Fruit fly (Drosophila melanogaster) whole organism, embryonic: ENCODE data around the gene CG3529.

ENCODE experiments used
- Bdp1 ChIP-seq: fragments of 200-800 bp; sonication (Bioruptor generic); optimal IDR thresholded peaks from 3 replicates; lab custom pipeline; 2016; ENCODE audit warnings: missing biosample characterization, missing genetic modification characterization
- CG10959 ChIP-seq: fragments of 200-800 bp; sonication (Bioruptor generic); IDR thresholded peaks from 2 replicates; pipeline ENCODE4 v1.3.6; 2022; ENCODE audit warnings: missing biosample characterization, missing genetic modification characterization
- CG12155 ChIP-seq: fragments of 200-800 bp; sonication (Bioruptor generic); optimal IDR thresholded peaks from 3 replicates; lab custom pipeline; 2016; ENCODE audit warnings: missing biosample characterization, missing genetic modification characterization
- CG13424 ChIP-seq: fragments of 200-800 bp; sonication (Bioruptor generic); optimal IDR thresholded peaks from 2 replicates; lab custom pipeline; 2019; ENCODE audit warnings: missing biosample characterization, mild to moderate bottlenecking, missing genetic modification characterization, moderate library complexity
- CG15073 ChIP-seq: fragments of 200-800 bp; sonication (Bioruptor generic); optimal IDR thresholded peaks from 2 replicates; lab custom pipeline; 2016; ENCODE audit warnings: missing biosample characterization, missing genetic modification characterization
- CG17568 ChIP-seq: fragments of 200-800 bp; sonication (Bioruptor generic); optimal IDR thresholded peaks from 2 replicates; lab custom pipeline; 2018; ENCODE audit warnings: missing biosample characterization, mild to moderate bottlenecking, missing genetic modification characterization, moderate library complexity
- CG1832 ChIP-seq: fragments of 200-800 bp; sonication (Bioruptor generic); optimal IDR thresholded peaks from 2 replicates; lab custom pipeline; 2017; ENCODE audit warnings: missing biosample characterization, mild to moderate bottlenecking, missing genetic modification characterization, inconsistent platforms
- CG4617 ChIP-seq: fragments of 200-800 bp; sonication (Bioruptor generic); optimal IDR thresholded peaks from 3 replicates; lab custom pipeline; 2016; ENCODE audit warnings: missing biosample characterization, missing genetic modification characterization, borderline replicate concordance
- CG5245 ChIP-seq: fragments of 200-800 bp; sonication (Bioruptor generic); optimal IDR thresholded peaks from 3 replicates; lab custom pipeline; 2016; ENCODE audit warnings: missing biosample characterization, missing genetic modification characterization
- CG6689 ChIP-seq: fragments of 200-800 bp; sonication (Bioruptor generic); IDR thresholded peaks from 2 replicates; pipeline ENCODE4 v1.3.6; 2022; ENCODE audit warnings: missing biosample characterization, missing genetic modification characterization
- CG6854 ChIP-seq: fragments of 200-800 bp; sonication (Bioruptor generic); optimal IDR thresholded peaks from 3 replicates; lab custom pipeline; 2017; ENCODE audit warnings: missing biosample characterization, mild to moderate bottlenecking, missing genetic modification characterization
- CG7987 ChIP-seq: fragments of 200-800 bp; sonication (Bioruptor generic); optimal IDR thresholded peaks from 2 replicates; lab custom pipeline; 2018; ENCODE audit warnings: missing biosample characterization, mild to moderate bottlenecking, missing genetic modification characterization, moderate library complexity
- CG8359 ChIP-seq: fragments of 200-800 bp; sonication (Bioruptor generic); optimal IDR thresholded peaks from 2 replicates; lab custom pipeline; 2017; ENCODE audit warnings: missing biosample characterization, mild to moderate bottlenecking, missing genetic modification characterization, borderline replicate concordance
- CG8388 ChIP-seq: fragments of 200-800 bp; sonication (Bioruptor generic); optimal IDR thresholded peaks from 2 replicates; lab custom pipeline; 2019; ENCODE audit warnings: missing biosample characterization, mild to moderate bottlenecking, missing genetic modification characterization, moderate library complexity
- CG9609 ChIP-seq: fragments of 200-800 bp; sonication (Bioruptor generic); optimal IDR thresholded peaks from 3 replicates; lab custom pipeline; 2016; ENCODE audit warnings: missing biosample characterization, missing genetic modification characterization
- CG9876 ChIP-seq: fragments of 200-800 bp; sonication (Bioruptor generic); optimal IDR thresholded peaks from 2 replicates; lab custom pipeline; 2016; ENCODE audit warnings: missing biosample characterization, missing genetic modification characterization
- D ChIP-seq, 2 experiments: fragments of 200-800 bp in 1 of 2; fragments of >200 bp in 1 of 2; sonication (Bioruptor generic) in 1 of 2; optimal IDR thresholded peaks; 2 replicates in 1 of 2; 3 replicates in 1 of 2; lab custom pipeline; 2017; ENCODE audit warnings: mild to moderate bottlenecking in 1 of 2, missing biosample characterization in 1 of 2, missing genetic modification characterization in 1 of 2, missing genetic modification reagents in 1 of 2
- D19B ChIP-seq: fragments of 200-800 bp; sonication (Bioruptor generic); optimal IDR thresholded peaks from 2 replicates; lab custom pipeline; 2017; ENCODE audit warnings: missing biosample characterization, mild to moderate bottlenecking, missing genetic modification characterization
- Deaf1 ChIP-seq: fragments of 200-800 bp; optimal IDR thresholded peaks from 3 replicates; lab custom pipeline; 2019; ENCODE audit warnings: missing biosample characterization, mild to moderate bottlenecking, missing genetic modification characterization, moderate library complexity
- Dref ChIP-seq: fragments of 200-800 bp; sonication (Bioruptor generic); IDR thresholded peaks from 2 replicates; pipeline ENCODE4 v1.3.6; 2022; ENCODE audit warnings: missing biosample characterization, missing genetic modification characterization
- ERR ChIP-seq: fragments of 200-800 bp; sonication (Bioruptor generic); optimal IDR thresholded peaks from 2 replicates; lab custom pipeline; 2016; ENCODE audit warnings: missing biosample characterization, missing genetic modification characterization
- Ets97D ChIP-seq: fragments of 200-800 bp; sonication (Bioruptor generic); optimal IDR thresholded peaks from 3 replicates; lab custom pipeline; 2016; ENCODE audit warnings: missing biosample characterization, missing genetic modification characterization
- HLH54F ChIP-seq: fragments of 200-800 bp; sonication (Bioruptor generic); optimal IDR thresholded peaks from 3 replicates; lab custom pipeline; 2016; ENCODE audit warnings: missing biosample characterization, missing genetic modification characterization
- HmgD ChIP-seq: fragments of 200-800 bp; sonication (Bioruptor generic); optimal IDR thresholded peaks from 3 replicates; lab custom pipeline; 2016; ENCODE audit warnings: missing biosample characterization, missing genetic modification characterization
- Meics ChIP-seq: fragments of 200-800 bp; sonication (Bioruptor generic); optimal IDR thresholded peaks from 2 replicates; lab custom pipeline; 2017; ENCODE audit warnings: missing biosample characterization, mild to moderate bottlenecking, missing genetic modification characterization
- NC2β ChIP-seq: fragments of 200-800 bp; sonication (Bioruptor generic); optimal IDR thresholded peaks from 2 replicates; lab custom pipeline; 2016; ENCODE audit warnings: missing biosample characterization, missing genetic modification characterization
- NFAT ChIP-seq: fragments of 200-800 bp; sonication (Bioruptor generic); IDR thresholded peaks from 2 replicates; pipeline ENCODE4 v1.3.6; 2022; ENCODE audit warnings: missing biosample characterization, missing genetic modification characterization
- Poxn ChIP-seq: fragments of 200-800 bp; sonication (Bioruptor generic); IDR thresholded peaks from 2 replicates; pipeline ENCODE4 v1.3.6; 2022; ENCODE audit warnings: missing biosample characterization, missing genetic modification characterization
- ara ChIP-seq: fragments of 200-800 bp; sonication (Bioruptor generic); IDR thresholded peaks from 2 replicates; pipeline ENCODE4 v1.3.6; 2022; ENCODE audit warnings: missing biosample characterization, missing genetic modification characterization
- ase ChIP-seq: fragments of 200-800 bp; sonication (Bioruptor generic); IDR thresholded peaks from 3 replicates; pipeline ENCODE4 v1.3.6; 2022; ENCODE audit warnings: missing biosample characterization, missing genetic modification characterization
- cad ChIP-seq: fragments of >200 bp; optimal IDR thresholded peaks from 2 replicates; lab custom pipeline; 2017; ENCODE audit warnings: missing biosample characterization, missing genetic modification characterization
- cato ChIP-seq: fragments of 200-800 bp; sonication (Bioruptor generic); optimal IDR thresholded peaks from 2 replicates; lab custom pipeline; 2016; ENCODE audit warnings: missing biosample characterization, missing genetic modification characterization, borderline replicate concordance
- chif ChIP-seq, 2 experiments: fragments of 200-800 bp; sonication (Bioruptor generic); optimal IDR thresholded peaks; 3 replicates each; lab custom pipeline; 2016; ENCODE audit warnings: missing biosample characterization in 2 of 2, missing genetic modification characterization in 2 of 2
- chn ChIP-seq: fragments of 200-800 bp; sonication (Bioruptor generic); optimal IDR thresholded peaks from 2 replicates; lab custom pipeline; 2016; ENCODE audit warnings: missing biosample characterization, missing genetic modification characterization
- crp ChIP-seq, 2 experiments: fragments of 200-800 bp; sonication (Bioruptor generic); optimal IDR thresholded peaks; 2 replicates in 1 of 2; 3 replicates in 1 of 2; lab custom pipeline; 2017; ENCODE audit warnings: missing biosample characterization in 2 of 2, missing genetic modification characterization in 2 of 2, mild to moderate bottlenecking in 1 of 2, moderate library complexity in 1 of 2
- fd96Cb ChIP-seq: fragments of 200-800 bp; sonication (Bioruptor generic); optimal IDR thresholded peaks from 2 replicates; lab custom pipeline; 2018; ENCODE audit warnings: missing biosample characterization, mild to moderate bottlenecking, missing genetic modification characterization, moderate library complexity
- insv ChIP-seq, 2 experiments: fragments of 200-800 bp; sonication (Bioruptor generic); optimal IDR thresholded peaks; 3 replicates each; lab custom pipeline; 2016 to 2018; ENCODE audit warnings: missing biosample characterization in 2 of 2, missing genetic modification characterization in 2 of 2
- jing ChIP-seq: fragments of 200-800 bp; sonication (Bioruptor generic); optimal IDR thresholded peaks from 2 replicates; lab custom pipeline; 2018; ENCODE audit warnings: missing biosample characterization, mild to moderate bottlenecking, missing genetic modification characterization
- knrl ChIP-seq: fragments of 200-800 bp; sonication (Bioruptor generic); IDR thresholded peaks from 3 replicates; pipeline ENCODE4 v1.3.6; 2022; ENCODE audit warnings: missing biosample characterization, missing genetic modification characterization; ENCODE audit not compliant: partially characterized antibody
- maf-S ChIP-seq: fragments of 200-800 bp; sonication (Bioruptor generic); optimal IDR thresholded peaks from 2 replicates; lab custom pipeline; 2016; ENCODE audit warnings: missing biosample characterization, missing genetic modification characterization
- nom ChIP-seq: fragments of 200-800 bp; sonication (Bioruptor generic); optimal IDR thresholded peaks from 2 replicates; lab custom pipeline; 2017; ENCODE audit warnings: missing biosample characterization, missing genetic modification characterization, mild to moderate bottlenecking, moderate library complexity, missing genetic modification reagents
- org-1 ChIP-seq: fragments of 200-800 bp; sonication (Bioruptor generic); optimal IDR thresholded peaks from 2 replicates; lab custom pipeline; 2017; ENCODE audit warnings: missing biosample characterization, missing genetic modification characterization
- p53 ChIP-seq: fragments of 200-800 bp; sonication (Bioruptor generic); optimal IDR thresholded peaks from 2 replicates; lab custom pipeline; 2016; ENCODE audit warnings: missing biosample characterization, missing genetic modification characterization
- ranshi ChIP-seq: fragments of 200-800 bp; sonication (Bioruptor generic); IDR thresholded peaks from 2 replicates; pipeline ENCODE4 v1.3.6; 2022; ENCODE audit warnings: missing biosample characterization, missing genetic modification characterization
- schlank ChIP-seq: fragments of 200-800 bp; sonication (Bioruptor generic); optimal IDR thresholded peaks from 2 replicates; lab custom pipeline; 2018; ENCODE audit warnings: missing biosample characterization, mild to moderate bottlenecking, missing genetic modification characterization
- sens-2 ChIP-seq: fragments of 200-800 bp; sonication (Bioruptor generic); IDR thresholded peaks from 2 replicates; pipeline ENCODE4 v1.3.6; 2022; ENCODE audit warnings: missing biosample characterization, missing genetic modification characterization
- twi ChIP-seq: fragments of 200-800 bp; optimal IDR thresholded peaks from 2 replicates; lab custom pipeline; 2019; ENCODE audit warnings: missing biosample characterization, mild to moderate bottlenecking, missing genetic modification characterization, moderate library complexity
- vnd ChIP-seq: fragments of 200-800 bp; sonication (Bioruptor generic); IDR thresholded peaks from 3 replicates; pipeline ENCODE4 v1.3.6; 2022; ENCODE audit warnings: missing biosample characterization, missing genetic modification characterization; ENCODE audit not compliant: partially characterized antibody
- wdn ChIP-seq: fragments of 200-800 bp; sonication (Bioruptor generic); IDR thresholded peaks from 2 replicates; pipeline ENCODE4 v1.3.6; 2022; ENCODE audit warnings: missing biosample characterization, missing genetic modification characterization

The CG3529 gene

DNA sequence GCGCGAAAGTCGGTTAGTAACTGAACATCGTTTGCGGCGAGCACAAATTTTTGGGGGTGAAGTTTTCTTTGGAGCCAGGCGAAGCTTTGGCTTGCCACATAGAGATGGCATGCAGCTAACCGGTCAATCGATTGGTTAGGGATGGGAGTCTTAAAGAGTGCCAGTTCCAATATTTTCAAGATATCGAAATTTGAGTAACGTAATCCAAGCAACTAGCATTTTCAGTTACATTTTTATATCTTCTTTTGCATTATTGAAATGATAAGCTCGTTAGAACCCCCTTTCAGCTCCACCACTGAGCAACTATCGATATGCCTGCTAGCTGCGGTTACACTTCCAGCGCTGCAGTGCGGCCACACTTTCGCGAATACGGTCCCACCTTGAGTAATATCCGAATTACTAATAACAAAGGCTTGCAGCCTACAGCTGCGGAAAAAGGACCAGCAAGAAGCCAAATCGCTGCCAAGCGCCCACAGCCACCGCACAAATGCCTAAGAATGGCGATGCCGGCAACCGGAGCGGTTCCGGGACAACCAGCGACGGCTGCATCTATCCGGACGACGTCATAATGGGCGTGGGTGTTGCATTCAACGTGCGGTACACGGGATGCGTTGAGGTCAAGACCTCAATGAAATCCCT, 19.9 kb upstream of the CG3529 start, which contains the start of the genes Atat and Shc (continued):
- TF ChIP-seq CG15073 (GFP tag; lab: Kevin White, UChicago) (peak; percentile 92), CG8388 (GFP tag; lab: Kevin White, UChicago) (peak; percentile 94), Meics (peak; percentile 99), knrl (GFP tag; lab: Robert Waterston, UW) (peak; percentile 96), CG9876 (GFP tag; lab: Kevin White, UChicago) (peak; percentile 100), CG6854 (GFP tag; lab: Kevin White, UChicago) (peak; percentile 93), HmgD (GFP tag; lab: Kevin White, UChicago) (peak; percentile 100), CG5245 (GFP tag; lab: Kevin White, UChicago) (peak; percentile 99), vnd (GFP tag; lab: Robert Waterston, UW) (peak; percentile 93), cato (GFP tag; lab: Kevin White, UChicago) (peak; percentile 99), org-1 (GFP tag; lab: Kevin White, UChicago) (peak; percentile 96), sens-2 (GFP tag; lab: Robert Waterston, UW) (peak; percentile 98), nom (GFP tag; lab: Kevin White, UChicago) (peak; percentile 78), CG4617 (GFP tag; lab: Kevin White, UChicago) (peak; percentile 100), schlank (tag; lab: Kevin White, UChicago) (peak; percentile 98), p53 (GFP tag; lab: Kevin White, UChicago) (peak; percentile 99), insv (GFP tag; optimal IDR thresholded peaks at IDR 0.05; lab: Kevin White, UChicago) (peak; percentile 16 to 80), ara (peak; percentile 99), CG6689 (GFP tag; lab: Robert Waterston, UW) (peak; percentile 99), ERR (peak; percentile 99), CG9609 (GFP tag; lab: Kevin White, UChicago) (peak; percentile 100), CG7987 (peak; percentile 95), Poxn (peak; percentile 99), Bdp1 (GFP tag; lab: Kevin White, UChicago) (peak; percentile 95), chn (GFP tag; lab: Kevin White, UChicago) (peak; percentile 100), wdn (GFP tag; lab: Robert Waterston, UW) (peak; percentile 99), cad (no peak), CG8359 (GFP tag; lab: Kevin White, UChicago) (peak; percentile 90), CG13424 (tag; lab: Kevin White, UChicago) (peak; percentile 99), ranshi (GFP tag; lab: Robert Waterston, UW) (peak; percentile 100), Dref (GFP tag; lab: Robert Waterston, UW) (peak; percentile 87), crp (GFP tag; optimal IDR thresholded peaks at IDR 0.05; lab: Kevin White, UChicago) (peak in 1 of 2 experiments; percentile 77), Ets97D (GFP tag; lab: Kevin White, UChicago) (peak; percentile 97), HLH54F (GFP tag; lab: Kevin White, UChicago) (peak; percentile 100), ase (GFP tag; lab: Robert Waterston, UW) (peak; percentile 99), twi (tag; lab: Kevin White, UChicago) (peak; percentile 96), NC2β (peak; percentile 99), D19B (GFP tag; lab: Kevin White, UChicago) (peak; percentile 97), fd96Cb (tag; lab: Kevin White, UChicago) (peak; percentile 99), CG17568 (GFP tag; lab: Kevin White, UChicago) (peak; percentile 95), maf-S (GFP tag; lab: Kevin White, UChicago) (peak; percentile 99), CG12155 (peak; percentile 99), D (optimal IDR thresholded peaks at IDR 0.05; lab: Kevin White, UChicago) (no peak), D (GFP tag; optimal IDR thresholded peaks at IDR 0.05; lab: Kevin White, UChicago) (peak; percentile 97), chif (GFP tag; optimal IDR thresholded peaks at IDR 0.05; lab: Kevin White, UChicago) (peak; percentile 99 to 100), CG1832 (GFP tag; lab: Kevin White, UChicago) (peak; percentile 42), CG10959 (GFP tag; lab: Robert Waterston, UW) (peak; percentile 99), Deaf1 (tag; lab: Kevin White, UChicago) (peak; percentile 84), NFAT (GFP tag; lab: Robert Waterston, UW) (peak; percentile 100), jing (peak; percentile 99)
